Fruit fly (Drosophila melanogaster): ENCODE data around the gene CG11131.

CG11131 gene

DNA sequence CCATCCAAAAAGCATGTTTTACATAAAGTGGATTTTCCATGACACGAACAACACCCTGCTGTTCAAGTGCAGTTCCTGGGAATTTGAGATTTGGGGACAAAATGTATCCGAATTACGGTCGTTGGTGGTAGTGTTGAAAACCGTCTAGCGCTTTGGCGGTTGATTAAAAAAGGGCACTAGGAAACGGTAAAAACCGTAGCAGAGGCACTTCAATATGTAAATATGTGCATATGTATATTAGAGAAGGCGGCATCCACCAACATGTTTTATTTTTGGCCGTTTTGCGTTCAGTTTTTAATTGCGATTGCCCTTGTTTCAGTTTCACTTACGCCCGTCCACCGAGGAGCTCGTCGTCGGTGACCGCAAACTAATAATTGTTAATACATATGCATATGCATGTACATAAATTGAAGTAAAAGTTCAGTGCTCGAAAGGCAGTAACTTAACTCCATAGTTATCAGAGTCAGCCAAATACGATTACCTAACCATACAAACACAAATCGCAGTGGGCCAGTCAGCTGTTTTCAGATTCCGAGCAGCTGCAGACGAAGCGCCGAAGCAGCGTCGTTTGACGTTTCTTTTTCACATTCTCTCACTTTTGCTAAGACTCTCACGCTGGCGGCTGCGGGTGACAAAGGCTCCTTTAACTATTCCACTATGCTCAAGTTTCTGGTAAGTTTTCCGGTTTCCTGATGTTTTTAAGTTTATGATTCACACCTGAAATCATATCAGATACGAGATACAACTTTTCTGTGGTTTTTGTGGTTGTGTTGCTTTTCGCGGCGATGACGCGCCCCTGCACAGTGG, 34.1 kb upstream of the CG11131 start, which contains the start of gene CG33170:
TSS of gene CG33170 (plus strand) at position 347 of the 807 bp plus-strand sequence.
- TF ChIP-seq fd96Ca (GFP tag; IDR thresholded peaks at IDR 0.05) (0 out of 3 replicates have a peak, but pooled peaks have one; percentile 52), Pif1B (GFP tag; optimal IDR thresholded peaks at IDR 0.05) (no peak), CG4496 (GFP tag; IDR thresholded peaks at IDR 0.05) (0 out of 3 replicates have a peak, but pooled peaks have one; percentile 6), EcR (GFP tag; optimal IDR thresholded peaks at IDR 0.05) (peak; percentile 8), CG8159 (tag; optimal IDR thresholded peaks at IDR 0.05) (no peak), rn (GFP tag; IDR thresholded peaks at IDR 0.05) (no peak), gl (tag; optimal IDR thresholded peaks at IDR 0.05) (peak; percentile 14)

DNA sequence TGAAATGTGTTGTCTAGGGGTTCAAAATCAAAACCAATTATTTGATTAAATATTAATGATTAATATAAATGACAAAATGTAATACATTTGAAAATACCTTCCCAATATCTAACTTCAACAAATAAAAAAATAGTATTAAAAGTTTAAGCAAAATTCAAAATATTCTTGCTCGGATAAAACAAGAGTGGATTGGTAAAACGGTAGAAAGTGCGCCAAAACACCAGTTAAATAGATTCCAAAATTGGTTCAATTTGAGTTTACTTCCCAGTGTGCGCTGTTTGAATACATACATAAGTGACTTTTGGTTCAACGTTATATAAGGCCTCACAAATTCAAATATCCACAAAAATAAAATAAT, 33.5 kb upstream of the CG11131 start:
- TF ChIP-seq fd96Ca (GFP tag; IDR thresholded peaks at IDR 0.05): no peak; the same call in 2 of the 3 replicates
- TF ChIP-seq CG13204 (GFP tag; optimal IDR thresholded peaks at IDR 0.05): no peak
- peak; percentile 63 for TF ChIP-seq CG8301 (tag; optimal IDR thresholded peaks at IDR 0.05)
- TF ChIP-seq CG14655 (GFP tag; optimal IDR thresholded peaks at IDR 0.05): no peak
- TF ChIP-seq CG8159 (tag; optimal IDR thresholded peaks at IDR 0.05): peak; percentile 65
- peak; percentile 64 for TF ChIP-seq CG15710 (tag; optimal IDR thresholded peaks at IDR 0.05)
- TF ChIP-seq Ets98B (GFP tag; IDR thresholded peaks at IDR 0.05): no peak; the same call in none of the 2 replicates
- peak; percentile 33; the same call in 2 of the 3 replicates for TF ChIP-seq CG4496 (GFP tag; IDR thresholded peaks at IDR 0.05)
- peak; percentile 71 for TF ChIP-seq Pif1A (GFP tag; optimal IDR thresholded peaks at IDR 0.05)
- TF ChIP-seq CG12605 (GFP tag; IDR thresholded peaks at IDR 0.05): 0 out of 2 replicates have a peak, but pooled peaks have one; percentile 25
- TF ChIP-seq gl (tag; optimal IDR thresholded peaks at IDR 0.05): no peak
- peak; percentile 72 for TF ChIP-seq Snoo (tag; optimal IDR thresholded peaks at IDR 0.05)
- no peak for TF ChIP-seq D1 (tag; optimal IDR thresholded peaks at IDR 0.05)
- TF ChIP-seq Pif1B (GFP tag; optimal IDR thresholded peaks at IDR 0.05): peak; percentile 84
- no peak for TF ChIP-seq CG34367 (tag; optimal IDR thresholded peaks at IDR 0.05)
- TF ChIP-seq CG9948 (tag; optimal IDR thresholded peaks at IDR 0.05): peak; percentile 54
- TF ChIP-seq CG10348 (GFP tag; IDR thresholded peaks at IDR 0.05): no peak
- TF ChIP-seq CG17806 (tag; optimal IDR thresholded peaks at IDR 0.05): peak; percentile 51
- TF ChIP-seq CG32121 (GFP tag; IDR thresholded peaks at IDR 0.05): peak; percentile 74
- TF ChIP-seq rn (GFP tag; IDR thresholded peaks at IDR 0.05): no peak
- TF ChIP-seq EcR (GFP tag; optimal IDR thresholded peaks at IDR 0.05): no peak

DNA sequence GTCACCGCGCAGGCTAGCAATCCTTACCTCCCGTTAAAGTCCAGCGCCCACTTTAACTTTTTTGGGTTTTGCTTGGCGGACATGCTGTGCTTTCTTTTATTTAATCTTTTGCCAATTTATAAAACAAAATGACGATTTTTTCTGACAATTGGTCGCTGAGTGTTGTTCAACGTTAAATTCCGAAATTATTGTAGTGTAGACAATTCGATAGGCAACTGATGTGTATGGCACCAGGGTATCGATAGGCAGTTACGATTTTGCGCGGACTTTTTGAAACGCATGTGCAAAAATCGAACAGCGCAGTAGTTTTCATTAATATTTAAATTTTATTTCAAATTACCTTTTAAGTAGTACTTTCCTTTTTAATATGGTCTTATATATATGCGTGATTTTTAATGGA, 30.5 kb upstream of the CG11131 start, which contains the start of gene EMC4:
TSS of gene EMC4 (minus strand) at position 174 of the 400 bp plus-strand sequence.
- peak; percentile 11 for TF ChIP-seq CG15710 (tag; optimal IDR thresholded peaks at IDR 0.05)
- peak; percentile 39; the same call in 1 of the 2 replicates for TF ChIP-seq Ets98B (GFP tag; IDR thresholded peaks at IDR 0.05)
- TF ChIP-seq Snoo (tag; optimal IDR thresholded peaks at IDR 0.05): peak; percentile 28
- TF ChIP-seq CG12605 (GFP tag; IDR thresholded peaks at IDR 0.05): no peak
- 0 out of 3 replicates have a peak, but pooled peaks have one; percentile 43 for TF ChIP-seq CG4496 (GFP tag; IDR thresholded peaks at IDR 0.05)

DNA sequence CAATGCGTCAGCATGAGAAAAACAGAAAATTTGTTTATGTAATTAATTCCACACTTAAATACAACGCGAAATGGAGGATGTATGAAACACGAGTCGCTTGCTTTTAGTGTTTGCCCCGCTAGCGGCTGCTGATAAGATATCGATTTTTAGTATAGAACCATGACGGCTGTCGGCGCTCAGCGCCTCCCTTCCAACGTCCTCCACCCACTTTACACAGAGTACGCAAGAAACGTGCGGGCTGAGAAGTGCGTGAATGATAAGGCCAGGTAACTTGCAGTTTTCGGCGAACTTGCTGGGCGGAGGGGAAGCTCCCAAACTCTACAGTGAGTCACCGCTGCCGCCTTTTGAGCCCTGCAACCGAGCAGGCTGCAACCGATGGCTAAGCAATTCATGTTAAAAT, 28.2 kb upstream of the CG11131 start:
- no peak for TF ChIP-seq D1 (tag; optimal IDR thresholded peaks at IDR 0.05)
- TF ChIP-seq CG4496 (GFP tag; IDR thresholded peaks at IDR 0.05): no peak
- no peak for TF ChIP-seq CG15710 (tag; optimal IDR thresholded peaks at IDR 0.05)
- no peak for TF ChIP-seq CG8159 (tag; optimal IDR thresholded peaks at IDR 0.05)
- TF ChIP-seq fd96Ca (GFP tag; IDR thresholded peaks at IDR 0.05): no peak
- no peak for TF ChIP-seq CG8301 (tag; optimal IDR thresholded peaks at IDR 0.05)
- no peak for TF ChIP-seq CG17806 (tag; optimal IDR thresholded peaks at IDR 0.05)
- no peak for TF ChIP-seq Snoo (tag; optimal IDR thresholded peaks at IDR 0.05)

DNA sequence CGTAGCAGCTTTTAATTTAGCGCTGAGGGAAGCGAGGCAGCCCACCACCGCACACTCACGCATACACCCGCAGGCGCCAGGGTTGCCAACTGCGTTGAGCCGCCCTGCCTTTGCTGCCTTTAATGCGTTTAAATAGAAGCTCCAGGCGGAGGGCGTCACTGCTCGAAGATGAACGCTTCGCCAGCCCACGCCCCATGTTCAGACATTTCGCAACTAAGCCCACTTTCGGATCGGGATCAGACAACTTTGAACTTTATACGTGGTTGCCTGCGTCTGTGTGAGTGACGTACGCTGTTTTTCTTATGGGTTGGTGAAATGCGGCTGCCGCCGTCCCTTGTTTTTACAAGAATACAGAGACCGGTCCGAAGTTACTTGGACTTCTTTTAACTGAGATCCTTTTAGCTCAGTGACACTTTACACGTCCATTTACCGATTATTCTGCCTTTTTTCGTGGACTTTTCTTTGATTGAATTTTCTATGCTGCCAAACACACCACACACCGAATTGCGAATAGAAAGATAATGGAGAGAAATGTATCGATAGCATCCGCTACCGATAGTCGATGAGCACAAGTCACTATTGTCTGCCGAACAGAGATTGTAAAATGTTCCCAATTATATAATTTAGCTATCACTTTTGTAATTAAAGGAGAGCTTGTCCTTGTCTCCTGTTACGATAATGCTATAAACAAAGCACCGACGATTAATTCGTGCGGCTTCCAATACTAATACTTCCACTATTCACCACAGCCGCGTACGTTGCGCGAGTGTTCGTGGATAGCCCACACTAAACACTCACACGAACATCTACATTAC, 27.3 kb upstream of the CG11131 start:
- TF ChIP-seq CG32121 (GFP tag; IDR thresholded peaks at IDR 0.05): peak; percentile 53; the same call in 1 of the 2 replicates
- no peak for TF ChIP-seq CG8159 (tag; optimal IDR thresholded peaks at IDR 0.05)
- TF ChIP-seq EcR (GFP tag; optimal IDR thresholded peaks at IDR 0.05): no peak
- TF ChIP-seq fd96Ca (GFP tag; IDR thresholded peaks at IDR 0.05): peak; percentile 32; the same call in 1 of the 3 replicates
- TF ChIP-seq CG14655 (GFP tag; optimal IDR thresholded peaks at IDR 0.05): no peak
- no peak for TF ChIP-seq CG17806 (tag; optimal IDR thresholded peaks at IDR 0.05)
- peak; percentile 37; the same call in 2 of the 3 replicates for TF ChIP-seq CG4496 (GFP tag; IDR thresholded peaks at IDR 0.05)
- no peak for TF ChIP-seq Ets98B (GFP tag; IDR thresholded peaks at IDR 0.05)
- TF ChIP-seq CG13204 (GFP tag; optimal IDR thresholded peaks at IDR 0.05): no peak

DNA sequence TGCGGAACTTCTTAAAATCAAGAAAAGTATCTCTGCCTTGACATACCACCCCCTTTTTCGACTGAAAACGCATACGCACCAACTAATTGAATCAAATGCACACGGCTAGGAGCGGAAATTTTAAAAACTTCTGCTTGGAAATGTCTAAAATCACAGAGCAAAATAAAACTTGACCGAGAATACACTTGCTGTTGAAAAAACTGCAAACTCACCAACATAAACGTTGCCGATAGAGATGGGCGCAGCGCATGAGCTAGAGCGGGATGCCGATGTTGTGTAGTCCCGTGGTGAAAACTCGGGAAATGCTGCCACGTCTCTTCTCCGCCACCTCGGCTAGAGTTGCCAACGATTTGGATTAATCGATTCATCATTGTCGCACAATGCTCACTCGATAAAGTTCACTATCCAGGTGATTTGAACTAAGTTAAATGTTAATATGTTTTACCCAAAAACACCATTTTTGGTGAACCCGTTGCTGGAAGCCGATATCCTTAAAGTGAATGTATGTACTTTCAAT, 26.6 kb upstream of the CG11131 start, which contains the start of the genes CG11109 and Arf1:
TSS of gene CG11109 (plus strand) at position 356 of the 517 bp plus-strand sequence.
TSS of gene Arf1 (minus strand) at position 387 of the 517 bp plus-strand sequence.
- TF ChIP-seq CG17806 (tag; optimal IDR thresholded peaks at IDR 0.05): no peak
- TF ChIP-seq CG34367 (tag; optimal IDR thresholded peaks at IDR 0.05): no peak
- no peak for TF ChIP-seq D1 (tag; optimal IDR thresholded peaks at IDR 0.05)
- no peak for TF ChIP-seq CG32121 (GFP tag; IDR thresholded peaks at IDR 0.05)
- TF ChIP-seq CG13204 (GFP tag; optimal IDR thresholded peaks at IDR 0.05): no peak
- no peak for TF ChIP-seq gl (tag; optimal IDR thresholded peaks at IDR 0.05)
- TF ChIP-seq CG14655 (GFP tag; optimal IDR thresholded peaks at IDR 0.05): no peak
- no peak for TF ChIP-seq EcR (GFP tag; optimal IDR thresholded peaks at IDR 0.05)
- no peak for TF ChIP-seq Pif1B (GFP tag; optimal IDR thresholded peaks at IDR 0.05)
- no peak for TF ChIP-seq CG4496 (GFP tag; IDR thresholded peaks at IDR 0.05)
- TF ChIP-seq Pif1A (GFP tag; optimal IDR thresholded peaks at IDR 0.05): no peak
